Worm (Caenorhabditis elegans) whole organism, L3 larva: ENCODE measurements around the gene srsx-25.

Source experiments
- R02D3.7 ChIP-seq: fragments of 150-350 bp; optimal IDR thresholded peaks from 2 replicates; lab custom pipeline; 2014; ENCODE audit warnings: missing biosample characterization, missing genetic modification characterization
- ZK546.5 ChIP-seq: sonication (generic microtip); optimal IDR thresholded peaks from 2 replicates; lab custom pipeline; 2017; ENCODE audit warnings: missing biosample characterization, missing genetic modification characterization
- aly-2 ChIP-seq: fragments of 150-350 bp; optimal IDR thresholded peaks from 2 replicates; lab custom pipeline; 2014; ENCODE audit warnings: missing biosample characterization, missing genetic modification characterization
- ama-1 ChIP-seq: fragments of 150-350 bp; optimal IDR thresholded peaks from 2 replicates; lab custom pipeline; 2018
- ceh-16 ChIP-seq: sonication (generic microtip); optimal IDR thresholded peaks from 2 replicates; lab custom pipeline; 2017; ENCODE audit warnings: missing biosample characterization, missing genetic modification characterization
- ceh-28 ChIP-seq: fragments of 150-350 bp; optimal IDR thresholded peaks from 2 replicates; lab custom pipeline; 2014; ENCODE audit warnings: missing biosample characterization, missing genetic modification reagents, missing genetic modification characterization
- ceh-82 ChIP-seq: fragments of 150-350 bp; optimal IDR thresholded peaks from 2 replicates; lab custom pipeline; 2014; ENCODE audit warnings: missing biosample characterization, missing genetic modification characterization
- ceh-9 ChIP-seq: sonication (generic microtip); optimal IDR thresholded peaks from 2 replicates; lab custom pipeline; 2018; ENCODE audit warnings: missing biosample characterization, missing genetic modification characterization
- daf-12 ChIP-seq: fragments of 150-350 bp; optimal IDR thresholded peaks from 2 replicates; lab custom pipeline; 2014; ENCODE audit warnings: missing biosample characterization, missing genetic modification reagents, missing genetic modification characterization
- egl-27 ChIP-seq: sonication (generic microtip); optimal IDR thresholded peaks from 4 replicates; lab custom pipeline; 2017; ENCODE audit warnings: missing biosample characterization, missing genetic modification reagents, missing genetic modification characterization
- egl-5 ChIP-seq: fragments of 150-350 bp; optimal IDR thresholded peaks from 2 replicates; lab custom pipeline; 2017; ENCODE audit warnings: missing biosample characterization, missing genetic modification reagents, missing genetic modification characterization, inconsistent platforms
- elt-1 ChIP-seq: fragments of 150-350 bp; optimal IDR thresholded peaks from 2 replicates; lab custom pipeline; 2014; ENCODE audit warnings: missing biosample characterization, missing genetic modification characterization
- elt-2 ChIP-seq: sonication (generic microtip); optimal IDR thresholded peaks from 2 replicates; lab custom pipeline; 2016; ENCODE audit warnings: missing genetic modification reagents, mild to moderate bottlenecking, missing genetic modification characterization, missing compliant biosample characterization
- elt-3 ChIP-seq, 3 experiments: fragments of 150-350 bp in 1 of 3; sonication (generic microtip) in 2 of 3; optimal IDR thresholded peaks; 2 replicates in 2 of 3; 4 replicates in 1 of 3; lab custom pipeline; 2014 to 2017; ENCODE audit warnings: missing biosample characterization in 3 of 3, missing genetic modification characterization in 3 of 3
- eor-1 ChIP-seq, 2 experiments: fragments of 150-350 bp; optimal IDR thresholded peaks; 2 replicates each; lab custom pipeline; 2014 to 2018; ENCODE audit warnings: missing biosample characterization in 2 of 2, missing genetic modification characterization in 2 of 2
- fkh-10 ChIP-seq: sonication (generic microtip); optimal IDR thresholded peaks from 2 replicates; lab custom pipeline; 2017; ENCODE audit warnings: missing biosample characterization, missing genetic modification reagents, missing genetic modification characterization
- fkh-2 ChIP-seq: fragments of 150-350 bp; optimal IDR thresholded peaks from 2 replicates; lab custom pipeline; 2014; ENCODE audit warnings: missing biosample characterization, missing genetic modification reagents, missing genetic modification characterization
- fos-1 ChIP-seq: fragments of 150-350 bp; optimal IDR thresholded peaks from 2 replicates; lab custom pipeline; 2014; ENCODE audit warnings: missing biosample characterization, missing genetic modification characterization
- hmg-11 ChIP-seq: sonication (generic microtip); optimal IDR thresholded peaks from 2 replicates; lab custom pipeline; 2016; ENCODE audit warnings: missing genetic modification characterization, missing compliant biosample characterization
- jun-1 ChIP-seq: fragments of 150-350 bp; optimal IDR thresholded peaks from 2 replicates; lab custom pipeline; 2014; ENCODE audit warnings: missing biosample characterization, missing genetic modification reagents, missing genetic modification characterization
- lin-15B ChIP-seq: fragments of 150-350 bp; optimal IDR thresholded peaks from 2 replicates; lab custom pipeline; 2014; ENCODE audit warnings: missing biosample characterization, missing genetic modification characterization
- lin-39 ChIP-seq: fragments of 150-350 bp; optimal IDR thresholded peaks from 2 replicates; lab custom pipeline; 2018; ENCODE audit warnings: missing biosample characterization, missing genetic modification reagents, missing genetic modification characterization
- lsy-12 ChIP-seq: sonication (generic microtip); optimal IDR thresholded peaks from 2 replicates; lab custom pipeline; 2016; ENCODE audit warnings: mild to moderate bottlenecking, missing genetic modification characterization, missing compliant biosample characterization
- mdl-1 ChIP-seq: fragments of 150-350 bp; optimal IDR thresholded peaks from 2 replicates; lab custom pipeline; 2014; ENCODE audit warnings: missing biosample characterization, missing genetic modification characterization
- mml-1 ChIP-seq: fragments of 150-350 bp; sonication (generic microtip); optimal IDR thresholded peaks from 3 replicates; lab custom pipeline; 2014; ENCODE audit warnings: missing biosample characterization, missing genetic modification characterization
- nfya-1 ChIP-seq: sonication (generic microtip); optimal IDR thresholded peaks from 2 replicates; lab custom pipeline; 2017; ENCODE audit warnings: missing genetic modification characterization, mild to moderate bottlenecking, missing compliant biosample characterization, antibody characterized with exemption, moderate library complexity; ENCODE audit not compliant: insufficient read depth
- nhr-11 ChIP-seq: fragments of 150-350 bp; optimal IDR thresholded peaks from 2 replicates; lab custom pipeline; 2014; ENCODE audit warnings: missing biosample characterization, missing genetic modification characterization
- nhr-12 ChIP-seq: fragments of 150-350 bp; optimal IDR thresholded peaks from 2 replicates; lab custom pipeline; 2014; ENCODE audit warnings: missing biosample characterization, missing genetic modification characterization
- nhr-23 ChIP-seq: fragments of 150-350 bp; optimal IDR thresholded peaks from 2 replicates; lab custom pipeline; 2014; ENCODE audit warnings: missing biosample characterization, missing genetic modification reagents, missing genetic modification characterization
- nhr-237 ChIP-seq: fragments of 150-350 bp; optimal IDR thresholded peaks from 2 replicates; lab custom pipeline; 2014; ENCODE audit warnings: missing biosample characterization, missing genetic modification characterization
- nhr-25 ChIP-seq: sonication (generic microtip); optimal IDR thresholded peaks from 2 replicates; lab custom pipeline; 2017; ENCODE audit warnings: missing biosample characterization, missing genetic modification characterization
- nhr-28 ChIP-seq: fragments of 150-350 bp; optimal IDR thresholded peaks from 2 replicates; lab custom pipeline; 2014; ENCODE audit warnings: missing biosample characterization, missing genetic modification characterization
- nhr-43 ChIP-seq: sonication (generic microtip); optimal IDR thresholded peaks from 2 replicates; lab custom pipeline; 2016; ENCODE audit warnings: mild to moderate bottlenecking, missing genetic modification characterization, missing compliant biosample characterization; ENCODE audit not compliant: poor library complexity, severe bottlenecking
- nhr-67 ChIP-seq: fragments of 150-350 bp; optimal IDR thresholded peaks from 2 replicates; lab custom pipeline; 2014; ENCODE audit warnings: missing biosample characterization, missing genetic modification characterization
- nhr-76 ChIP-seq: fragments of 150-350 bp; sonication (generic microtip); optimal IDR thresholded peaks from 5 replicates; lab custom pipeline; 2014; ENCODE audit warnings: missing biosample characterization, missing genetic modification characterization
- nhr-77 ChIP-seq: fragments of 150-350 bp; optimal IDR thresholded peaks from 2 replicates; lab custom pipeline; 2014; ENCODE audit warnings: missing biosample characterization, missing genetic modification characterization
- pha-4 ChIP-seq: fragments of 150-350 bp; optimal IDR thresholded peaks from 2 replicates; lab custom pipeline; 2014; ENCODE audit warnings: missing biosample characterization, missing genetic modification reagents, missing genetic modification characterization
- pqm-1 ChIP-seq: fragments of 150-350 bp; optimal IDR thresholded peaks from 2 replicates; lab custom pipeline; 2017; ENCODE audit warnings: missing biosample characterization, missing genetic modification characterization, inconsistent platforms
- sea-2 ChIP-seq: fragments of 150-350 bp; sonication (generic microtip); optimal IDR thresholded peaks from 4 replicates; lab custom pipeline; 2014; ENCODE audit warnings: missing biosample characterization, missing genetic modification reagents, missing genetic modification characterization
- skn-1 ChIP-seq: fragments of 150-350 bp; optimal IDR thresholded peaks from 2 replicates; lab custom pipeline; 2014; ENCODE audit warnings: missing biosample characterization, missing genetic modification characterization
- snpc-4 ChIP-seq: fragments of 150-350 bp; optimal IDR thresholded peaks from 2 replicates; lab custom pipeline; 2014; ENCODE audit warnings: missing biosample characterization, missing genetic modification characterization
- tbx-2 ChIP-seq: sonication (generic microtip); optimal IDR thresholded peaks from 2 replicates; lab custom pipeline; 2016; ENCODE audit warnings: mild to moderate bottlenecking, missing genetic modification characterization, missing compliant biosample characterization
- unc-39 ChIP-seq: sonication (generic microtip); optimal IDR thresholded peaks from 4 replicates; lab custom pipeline; 2017; ENCODE audit warnings: missing biosample characterization, missing genetic modification characterization
- unc-62 ChIP-seq: fragments of 150-350 bp; sonication (generic microtip); optimal IDR thresholded peaks from 4 replicates; lab custom pipeline; 2014; ENCODE audit warnings: missing biosample characterization, missing genetic modification reagents, missing genetic modification characterization
- zag-1 ChIP-seq: fragments of 150-350 bp; optimal IDR thresholded peaks from 2 replicates; lab custom pipeline; 2014; ENCODE audit warnings: missing biosample characterization, missing genetic modification characterization
- ztf-11 ChIP-seq: fragments of 150-350 bp; optimal IDR thresholded peaks from 2 replicates; lab custom pipeline; 2014; ENCODE audit warnings: missing biosample characterization, missing genetic modification characterization
- ztf-4 ChIP-seq: fragments of 150-350 bp; optimal IDR thresholded peaks from 2 replicates; lab custom pipeline; 2014; ENCODE audit warnings: missing biosample characterization, missing genetic modification characterization

Gene srsx-25

DNA sequence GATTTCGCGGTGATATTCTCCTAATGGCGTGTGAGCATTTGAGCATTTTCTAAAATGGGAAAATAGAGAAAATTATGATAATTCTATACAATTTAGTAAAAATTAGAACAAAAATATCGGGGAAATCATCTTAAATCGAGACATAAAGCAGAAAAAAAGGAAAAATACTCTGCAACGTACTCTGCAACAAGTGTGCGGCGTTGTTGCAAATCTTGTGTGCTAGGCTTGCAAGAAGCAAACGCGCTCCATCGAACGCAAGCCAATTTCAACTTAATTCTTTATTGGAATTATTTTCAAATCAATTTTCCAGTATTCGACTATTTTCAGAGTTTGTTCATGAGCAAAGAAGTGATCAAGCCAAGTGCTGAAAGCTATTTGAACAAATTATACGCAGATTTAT, 21.1 kb downstream of the srsx-25 start, which contains the start of the genes Y62E10A.20, Y62E10A.23 and mdt-9 (continued):
- peak; percentile 54 for TF ChIP-seq ceh-28 (tag; lab: Kevin White, UChicago)

DNA sequence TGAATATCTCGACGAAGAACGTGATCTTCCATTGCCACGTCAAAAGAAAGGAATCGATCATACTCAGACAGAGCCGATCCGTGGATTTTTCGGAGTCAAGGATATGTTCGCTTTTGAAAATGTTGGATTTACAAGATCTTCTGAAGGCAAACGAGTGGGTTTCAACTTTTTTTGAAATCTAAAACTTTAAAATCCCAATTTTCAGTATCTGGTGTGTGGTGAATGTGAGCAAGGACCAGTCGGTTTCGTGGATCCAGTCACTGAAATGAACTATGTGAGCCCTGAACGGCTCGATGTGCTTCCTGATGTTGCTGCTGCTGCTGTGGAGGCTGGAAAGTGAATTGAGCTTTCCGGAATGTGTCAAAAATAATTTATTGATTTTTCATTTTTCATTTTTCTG, 21.9 kb downstream of the srsx-25 start, which contains the start of gene lsm-3:
Gene lsm-3 (plus strand): TSS at position 301 of the 400 bp plus-strand sequence.
- TF ChIP-seq mml-1 (tag; lab: Kevin White, UChicago) (no peak), nhr-67 (tag; lab: Kevin White, UChicago) (no peak), nhr-28 (no peak), hmg-11 (tag; lab: Kevin White, UChicago) (no peak), ZK546.5 (no peak), pha-4 (tag; lab: Kevin White, UChicago) (no peak), elt-3 (tag; optimal IDR thresholded peaks at IDR 0.05; lab: Kevin White, UChicago) (no peak), ceh-28 (tag; lab: Kevin White, UChicago) (no peak), nhr-23 (tag; lab: Kevin White, UChicago) (no peak)
- TF ChIP-seq, all 47 proteins: peak for 0

DNA sequence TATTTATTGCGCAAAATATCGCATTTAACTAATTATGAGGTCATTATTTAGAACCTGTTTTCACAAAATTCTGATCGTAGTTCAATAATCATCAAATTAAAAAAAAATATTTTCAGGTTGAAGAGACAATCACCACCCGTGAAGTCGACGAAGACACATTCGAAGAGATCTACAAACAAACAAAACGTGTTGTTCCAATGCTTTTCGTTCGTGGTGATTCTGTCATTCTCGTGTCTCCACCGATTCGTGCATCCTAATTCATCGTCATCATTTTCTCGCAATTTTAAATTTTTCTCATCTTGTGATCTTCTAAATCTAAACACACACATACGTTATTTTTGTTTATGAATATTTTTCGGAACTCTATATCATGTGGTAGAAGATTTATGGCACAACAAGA, 23.8 kb downstream of the srsx-25 start:
- TF ChIP-seq pha-4 (tag; lab: Kevin White, UChicago) (no peak), nfya-1 (tag; lab: Kevin White, UChicago) (peak; percentile 9), nhr-67 (tag; lab: Kevin White, UChicago) (no peak), elt-3 (tag; optimal IDR thresholded peaks at IDR 0.05; lab: Kevin White, UChicago) (no peak), lin-15B (tag; lab: Kevin White, UChicago) (no peak), nhr-77 (tag; lab: Kevin White, UChicago) (peak; percentile 40), jun-1 (tag; lab: Kevin White, UChicago) (peak; percentile 38), pqm-1 (tag; lab: Kevin White, UChicago) (peak; percentile 19), ceh-9 (tag; lab: Kevin White, UChicago) (no peak), daf-12 (tag; lab: Kevin White, UChicago) (no peak), elt-1 (tag; lab: Kevin White, UChicago) (no peak), fkh-2 (tag; lab: Kevin White, UChicago) (no peak), elt-2 (tag; lab: Kevin White, UChicago) (peak; percentile 12), sea-2 (GFP tag; lab: Kevin White, UChicago) (no peak), hmg-11 (tag; lab: Kevin White, UChicago) (peak; percentile 3), egl-5 (tag; lab: Kevin White, UChicago) (no peak), ztf-4 (tag; lab: Kevin White, UChicago) (peak; percentile 76), unc-39 (tag; lab: Kevin White, UChicago) (no peak), nhr-43 (tag; lab: Kevin White, UChicago) (peak; percentile 54), fkh-10 (GFP tag; lab: Kevin White, UChicago) (no peak), snpc-4 (tag; lab: Kevin White, UChicago) (no peak), lin-39 (tag; lab: Kevin White, UChicago) (no peak), nhr-12 (tag; lab: Kevin White, UChicago) (no peak), unc-62 (no peak), tbx-2 (tag; lab: Kevin White, UChicago) (no peak), nhr-237 (tag; lab: Kevin White, UChicago) (no peak), ama-1 (lab: Kevin White, UChicago) (peak; percentile 80), nhr-76 (tag; lab: Kevin White, UChicago) (no peak), lsy-12 (peak; percentile 51), zag-1 (tag; lab: Kevin White, UChicago) (no peak), nhr-11 (no peak), ztf-11 (tag; lab: Kevin White, UChicago) (no peak), ceh-16 (no peak), skn-1 (tag; lab: Kevin White, UChicago) (no peak), ceh-28 (tag; lab: Kevin White, UChicago) (no peak), mdl-1 (no peak), ceh-82 (no peak), egl-27 (no peak), R02D3.7 (tag; lab: Kevin White, UChicago) (no peak), nhr-23 (tag; lab: Kevin White, UChicago) (peak; percentile 35), nhr-28 (no peak), nhr-25 (tag; lab: Kevin White, UChicago) (peak; percentile 0), eor-1 (tag; optimal IDR thresholded peaks at IDR 0.05; lab: Kevin White, UChicago) (no peak), fos-1 (tag; lab: Kevin White, UChicago) (no peak), ZK546.5 (no peak), mml-1 (tag; lab: Kevin White, UChicago) (no peak), aly-2 (tag; lab: Kevin White, UChicago) (peak; percentile 49)
